Worm (Caenorhabditis elegans) whole organism, L4/young adult: Measurements from ENCODE around the gene rnp-5.

Source experiments
- W03F9.2 ChIP-seq: fragments of 150-350 bp; optimal IDR thresholded peaks from 2 replicates; lab custom pipeline; 2014; ENCODE audit warnings: missing biosample characterization, missing genetic modification characterization
- dao-5 ChIP-seq: sonication (generic microtip); optimal IDR thresholded peaks from 2 replicates; lab custom pipeline; 2016; ENCODE audit warnings: missing genotype, missing genetic modification characterization, moderate library complexity, missing compliant biosample characterization

DNA sequence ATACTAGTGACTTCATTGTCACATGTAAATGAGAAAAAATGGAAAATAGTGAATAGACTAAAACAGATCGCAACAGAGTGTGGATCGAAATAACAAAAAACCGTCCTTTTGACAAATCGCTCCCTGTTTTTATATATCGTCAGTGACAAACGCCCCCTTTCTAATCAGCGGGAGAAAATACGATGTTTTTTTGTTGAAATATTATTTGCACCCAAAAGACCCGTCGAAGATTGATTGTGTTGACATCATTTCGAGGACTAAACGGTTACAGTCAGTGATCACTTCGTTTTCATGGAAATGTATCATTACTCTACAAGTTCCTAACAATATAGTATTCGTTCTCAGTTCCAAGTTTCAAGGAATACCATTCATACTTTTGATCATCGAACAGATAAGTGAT, 14.2 kb downstream of the rnp-5 start, which contains the start of gene dos-3:
- no peak for TF ChIP-seq dao-5
- no peak for TF ChIP-seq W03F9.2
